Fruit fly (Drosophila melanogaster): Measurements from ENCODE around the gene koko.

DNA sequence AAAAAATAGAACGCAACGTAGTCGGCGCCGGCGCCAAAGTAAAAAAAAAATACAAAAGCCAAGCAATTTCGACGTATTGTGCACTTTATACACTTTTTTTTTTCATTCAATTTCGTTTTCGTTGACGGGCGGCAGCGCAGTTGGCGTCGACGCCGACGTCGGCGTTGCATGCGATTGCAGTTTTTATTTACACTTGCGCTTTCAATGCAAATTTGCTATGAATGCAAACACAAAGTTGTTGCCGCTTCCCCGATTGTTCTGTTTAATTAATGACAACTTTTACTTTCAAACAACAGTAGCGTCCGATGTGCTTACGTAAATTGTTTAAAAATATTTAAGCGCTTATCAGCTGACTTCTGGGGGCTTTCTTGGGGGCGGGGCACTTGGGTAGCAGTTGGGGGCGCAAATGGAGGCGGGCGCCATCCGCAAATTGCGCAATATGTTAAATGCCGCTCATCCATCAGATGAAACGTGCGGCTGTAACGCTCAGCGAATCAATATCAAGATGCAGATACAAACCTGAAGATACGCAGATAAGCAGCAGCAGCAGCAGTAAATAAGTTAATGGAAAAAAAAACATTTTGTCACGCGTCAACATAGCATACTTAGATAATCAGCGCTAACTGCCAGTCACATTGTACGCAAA is 35.5 kb downstream of the koko start:
- TF ChIP-seq fru (GFP tag; optimal IDR thresholded peaks at IDR 0.05) (no peak), Hr83 (GFP tag; optimal IDR thresholded peaks at IDR 0.05; ENCODE audit: poor library complexity, severe bottlenecking) (no peak), CG9705 (GFP tag; optimal IDR thresholded peaks at IDR 0.05) (no peak), h (GFP tag; optimal IDR thresholded peaks at IDR 0.05) (no peak), psq (GFP tag; optimal IDR thresholded peaks at IDR 0.05) (no peak), brk (GFP tag; optimal IDR thresholded peaks at IDR 0.05) (no peak), br (GFP tag; optimal IDR thresholded peaks at IDR 0.05) (no peak)
